Worm (Caenorhabditis elegans): ENCODE data around the gene zhit-3.

Gene zhit-3

ce11 chrV:10249515-10249914, 37.6 kb upstream of the zhit-3 start:
- TF ChIP-seq B0261.1 (tag; optimal IDR thresholded peaks at IDR 0.05) (no peak), sptf-2 (GFP tag; optimal IDR thresholded peaks at IDR 0.05) (no peak), snpc-1.3 (tag; optimal IDR thresholded peaks at IDR 0.05; ENCODE audit: insufficient read depth) (no peak), sea-2 (GFP tag; IDR thresholded peaks at IDR 0.05) (no peak), F57C9.4 (tag; optimal IDR thresholded peaks at IDR 0.05) (no peak), ztf-22 (GFP tag; optimal IDR thresholded peaks at IDR 0.05) (no peak), lsl-1 (GFP tag; optimal IDR thresholded peaks at IDR 0.05) (no peak), madf-8 (GFP tag; conservative IDR thresholded peaks at IDR 0.05) (no peak), ztf-3 (GFP tag; optimal IDR thresholded peaks at IDR 0.05) (no peak), somi-1 (GFP tag; optimal IDR thresholded peaks at IDR 0.05) (no peak), nfya-2 (GFP tag; IDR thresholded peaks at IDR 0.05) (no peak), F57A8.1 (GFP tag; optimal IDR thresholded peaks at IDR 0.05) (no peak), T07F8.4 (tag; optimal IDR thresholded peaks at IDR 0.05) (no peak), T26A5.8 (tag; optimal IDR thresholded peaks at IDR 0.05) (no peak), pbrm-1 (GFP tag; IDR thresholded peaks at IDR 0.05) (no peak), mcd-1 (GFP tag; IDR thresholded peaks at IDR 0.05) (no peak), hrde-1 (tag; optimal IDR thresholded peaks at IDR 0.05; ENCODE audit: borderline replicate concordance) (no peak), ztf-6 (GFP tag; IDR thresholded peaks at IDR 0.05) (no peak), ceh-100 (GFP tag; IDR thresholded peaks at IDR 0.05) (no peak), snpc-1.1 (tag; optimal IDR thresholded peaks at IDR 0.05; ENCODE audit: insufficient read depth) (no peak)

DNA sequence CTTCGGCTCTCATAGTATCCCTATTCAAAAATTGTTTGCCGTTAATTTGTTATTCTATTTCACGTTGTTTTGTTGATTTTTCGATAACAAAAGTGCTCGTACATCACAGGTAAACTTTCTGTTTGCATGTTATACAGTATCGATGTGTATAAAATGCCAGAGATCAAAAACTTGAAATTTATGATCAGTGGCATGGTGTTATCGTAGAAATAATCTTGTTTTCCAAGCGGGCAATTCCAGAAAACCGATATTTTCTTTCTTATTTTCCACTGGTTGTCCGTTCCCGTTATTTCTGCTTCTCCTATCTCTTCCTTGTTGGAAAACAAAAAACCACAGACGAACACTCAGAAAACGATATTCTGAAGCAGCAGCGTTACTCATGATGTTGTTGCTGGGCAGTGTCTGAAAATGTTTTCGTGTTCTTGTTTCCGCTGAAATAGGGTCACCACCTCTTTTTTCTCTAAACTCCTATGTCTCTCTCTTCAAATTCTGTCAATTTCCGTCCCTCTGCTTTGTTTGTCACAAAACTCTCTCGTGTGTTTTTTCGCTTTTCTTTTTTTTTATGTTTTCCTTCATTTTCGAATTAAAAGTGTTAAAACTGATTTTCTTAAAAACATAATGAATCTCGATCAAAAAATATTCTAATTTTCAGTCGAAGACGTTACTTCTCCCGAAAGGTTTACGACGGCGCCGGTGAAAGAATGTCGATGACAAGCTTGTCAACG, 36.5 kb upstream of the zhit-3 start, which contains the start of gene akt-1:
akt-1 (plus strand) TSS at position 651 of the 725 bp plus-strand sequence.
- 0 out of 2 replicates have a peak, but pooled peaks have one; percentile 40 for TF ChIP-seq Y53G8AR.9 (GFP tag; conservative IDR thresholded peaks at IDR 0.05)
- 0 out of 2 replicates have a peak, but pooled peaks have one; percentile 9 for TF ChIP-seq nfyb-1 (GFP tag; IDR thresholded peaks at IDR 0.05)
- no peak for TF ChIP-seq mcd-1 (GFP tag; IDR thresholded peaks at IDR 0.05)
- no peak for TF ChIP-seq madf-6 (GFP tag; IDR thresholded peaks at IDR 0.05)
- peak; percentile 44; the same call in 1 of the 2 replicates for TF ChIP-seq zfh-2 (GFP tag; conservative IDR thresholded peaks at IDR 0.05)
- TF ChIP-seq bed-2 (GFP tag; IDR thresholded peaks at IDR 0.05), result no peak

ce11 chrV:10247673-10248239, 35.8 kb upstream of the zhit-3 start:
- TF ChIP-seq rcor-1 (GFP tag; IDR thresholded peaks at IDR 0.05) (no peak), mel-28 (tag; optimal IDR thresholded peaks at IDR 0.05; ENCODE audit: borderline replicate concordance) (no peak), nhr-80 (tag; optimal IDR thresholded peaks at IDR 0.05) (no peak), sea-2 (GFP tag; IDR thresholded peaks at IDR 0.05) (no peak), nfya-1 (tag; optimal IDR thresholded peaks at IDR 0.05; ENCODE audit: borderline replicate concordance, insufficient read depth) (no peak), ztf-18 (tag; optimal IDR thresholded peaks at IDR 0.05) (no peak), chd-7 (tag; optimal IDR thresholded peaks at IDR 0.05) (no peak), Y53F4B.3 (GFP tag; IDR thresholded peaks at IDR 0.05) (no peak), somi-1 (GFP tag; optimal IDR thresholded peaks at IDR 0.05) (no peak)

ce11 chrV:10246967-10247366, 35.0 kb upstream of the zhit-3 start:
- TF ChIP-seq hmg-1.2 (GFP tag; IDR thresholded peaks at IDR 0.05) (peak; percentile 17; the same call in 1 of the 2 replicates), let-526 (GFP tag; IDR thresholded peaks at IDR 0.05) (peak; percentile 10; the same call in 1 of the 2 replicates), F57C9.4 (tag; optimal IDR thresholded peaks at IDR 0.05) (no peak), C06A6.2 (GFP tag; conservative IDR thresholded peaks at IDR 0.05) (no peak), lin-26 (GFP tag; IDR thresholded peaks at IDR 0.05) (peak; percentile 44; the same call in 1 of the 2 replicates), zfh-2 (GFP tag; conservative IDR thresholded peaks at IDR 0.05) (peak; percentile 82), nfyb-1 (GFP tag; IDR thresholded peaks at IDR 0.05) (0 out of 2 replicates have a peak, but pooled peaks have one; percentile 25), dox-1 (GFP tag; IDR thresholded peaks at IDR 0.05) (0 out of 2 replicates have a peak, but pooled peaks have one; percentile 9), ceh-40 (GFP tag; IDR thresholded peaks at IDR 0.05) (0 out of 2 replicates have a peak, but pooled peaks have one; percentile 48), egl-44 (GFP tag; IDR thresholded peaks at IDR 0.05) (0 out of 2 replicates have a peak, but pooled peaks have one; percentile 47), lin-40 (tag; optimal IDR thresholded peaks at IDR 0.05) (no peak), D2030.7 (GFP tag; IDR thresholded peaks at IDR 0.05) (0 out of 2 replicates have a peak, but pooled peaks have one; percentile 5)
